Worm (Caenorhabditis elegans): ENCODE measurements around the gene F56D6.22.

F56D6.22 gene

ce11 chrIV:3866018-3866417 is 41.4 kb downstream of the F56D6.22 start (continued):
- TF ChIP-seq ztf-4 (tag; optimal IDR thresholded peaks at IDR 0.05) = no peak
- TF ChIP-seq nhr-77 (tag; optimal IDR thresholded peaks at IDR 0.05) = no peak
- TF ChIP-seq zag-1 (tag; optimal IDR thresholded peaks at IDR 0.05) = no peak
- no peak for TF ChIP-seq skn-1 (tag; optimal IDR thresholded peaks at IDR 0.05)
- TF ChIP-seq dpl-1 (GFP tag; optimal IDR thresholded peaks at IDR 0.05) = no peak
- TF ChIP-seq nhr-90 (tag; optimal IDR thresholded peaks at IDR 0.05; ENCODE audit: poor library complexity) = no peak
- peak; percentile 18 for TF ChIP-seq nhr-71 (tag; optimal IDR thresholded peaks at IDR 0.05)
- TF ChIP-seq swsn-7 (tag; optimal IDR thresholded peaks at IDR 0.05) = no peak

ce11 chrIV:3864944-3865343 is 42.5 kb downstream of the F56D6.22 start, which contains the start of gene aat-8:
TSS of gene aat-8 (minus strand) at chrIV:3865044.
- TF ChIP-seq nhr-71 (tag; optimal IDR thresholded peaks at IDR 0.05) = no peak
- TF ChIP-seq nhr-85 (tag) = peak; percentile 12

ce11 chrIV:3862948-3863347 is 44.5 kb downstream of the F56D6.22 start:
- TF ChIP-seq efl-1 (optimal IDR thresholded peaks at IDR 0.05) = no peak
- TF ChIP-seq efl-1 (GFP tag; optimal IDR thresholded peaks at IDR 0.05 in 1 of 2) = peak in 1 of 2 experiments; percentile 50
- TF ChIP-seq ama-1 (optimal IDR thresholded peaks at IDR 0.05) = no peak
- TF ChIP-seq lin-13 (GFP tag; optimal IDR thresholded peaks at IDR 0.05) = no peak

- TF ChIP-seq efl-3 (GFP tag; optimal IDR thresholded peaks at IDR 0.05) = no peak
Observed at ce11 chrIV:3860419-3860818, 47.0 kb downstream of the F56D6.22 start.

ce11 chrIV:3859552-3859951 is 47.9 kb downstream of the F56D6.22 start:
- TF ChIP-seq efl-1 (optimal IDR thresholded peaks at IDR 0.05) = no peak
- TF ChIP-seq efl-1 (GFP tag; optimal IDR thresholded peaks at IDR 0.05 in 1 of 2) = peak in 1 of 2 experiments; percentile 75
- TF ChIP-seq Y116A8C.19 (tag; optimal IDR thresholded peaks at IDR 0.05; ENCODE audit: borderline replicate concordance) = no peak

- TF ChIP-seq tbx-2 (tag; optimal IDR thresholded peaks at IDR 0.05) (peak; percentile 41), lin-14 (GFP tag; optimal IDR thresholded peaks at IDR 0.05) (peak; percentile 2), unc-62 (GFP tag; optimal IDR thresholded peaks at IDR 0.05) (no peak), nhr-47 (tag; optimal IDR thresholded peaks at IDR 0.05) (no peak), jun-1 (tag; optimal IDR thresholded peaks at IDR 0.05) (no peak), ztf-11 (tag; optimal IDR thresholded peaks at IDR 0.05) (peak in 1 of 2 experiments; percentile 23), fkh-10 (GFP tag; optimal IDR thresholded peaks at IDR 0.05) (no peak), snu-23 (GFP tag; optimal IDR thresholded peaks at IDR 0.05) (no peak)
Observed at ce11 chrIV:3857999-3858552, 49.3 kb downstream of the F56D6.22 start.

All from whole organism, L1 larva.